Fruit fly (Drosophila melanogaster) whole organism, embryonic: ENCODE results near the gene Ids.
A peak's percentile ranks its signal among the peaks of the same experiment; 100 is the strongest.

ENCODE experiments used
- Atf-2 ChIP-seq: fragments of 200-800 bp; sonication (Bioruptor generic); optimal IDR thresholded peaks from 2 replicates; lab custom pipeline; 2016; ENCODE audit warnings: missing biosample characterization, missing genetic modification characterization
- CG10274 ChIP-seq: fragments of 200-800 bp; sonication (Bioruptor generic); optimal IDR thresholded peaks from 3 replicates; lab custom pipeline; 2017; ENCODE audit warnings: missing biosample characterization, mild to moderate bottlenecking, missing genetic modification characterization
- CG11093 ChIP-seq: fragments of 200-800 bp; sonication (Bioruptor generic); IDR thresholded peaks from 3 replicates; pipeline ENCODE4 v1.3.6; 2022; ENCODE audit warnings: missing biosample characterization, missing genetic modification characterization
- CG12769 ChIP-seq: fragments of 200-800 bp; sonication (Bioruptor generic); optimal IDR thresholded peaks from 2 replicates; lab custom pipeline; 2019; ENCODE audit warnings: missing biosample characterization, mild to moderate bottlenecking, missing genetic modification characterization, moderate library complexity
- CG13424 ChIP-seq: fragments of 200-800 bp; sonication (Bioruptor generic); optimal IDR thresholded peaks from 2 replicates; lab custom pipeline; 2019; ENCODE audit warnings: missing biosample characterization, mild to moderate bottlenecking, missing genetic modification characterization, moderate library complexity
- CG14014 ChIP-seq: fragments of 200-800 bp; sonication (Bioruptor generic); IDR thresholded peaks from 2 replicates; pipeline ENCODE4 v1.3.6; 2022; ENCODE audit warnings: missing biosample characterization, missing genetic modification characterization
- CG17385 ChIP-seq: fragments of 200-800 bp; sonication (Bioruptor generic); optimal IDR thresholded peaks from 3 replicates; lab custom pipeline; 2018; ENCODE audit warnings: missing biosample characterization, mild to moderate bottlenecking, missing genetic modification characterization
- CG2678 ChIP-seq: fragments of 200-800 bp; sonication (Bioruptor generic); optimal IDR thresholded peaks from 3 replicates; lab custom pipeline; 2019; ENCODE audit warnings: missing biosample characterization, mild to moderate bottlenecking, missing genetic modification characterization, moderate library complexity
- CG2712 ChIP-seq: fragments of 200-800 bp; optimal IDR thresholded peaks from 3 replicates; lab custom pipeline; 2019; ENCODE audit warnings: missing biosample characterization, mild to moderate bottlenecking, missing genetic modification characterization, moderate library complexity
- CG30403 ChIP-seq: fragments of 200-800 bp; sonication (Bioruptor generic); optimal IDR thresholded peaks from 3 replicates; lab custom pipeline; 2016; ENCODE audit warnings: missing biosample characterization, missing genetic modification characterization
- CG31365 ChIP-seq: fragments of 200-800 bp; sonication (Bioruptor generic); optimal IDR thresholded peaks from 2 replicates; lab custom pipeline; 2018; ENCODE audit warnings: missing biosample characterization, mild to moderate bottlenecking, missing genetic modification characterization
- CG31388 ChIP-seq: fragments of 200-800 bp; sonication (Bioruptor generic); optimal IDR thresholded peaks from 2 replicates; lab custom pipeline; 2016; ENCODE audit warnings: missing biosample characterization, missing genetic modification characterization
- CG34224 ChIP-seq: fragments of 200-800 bp; sonication (Bioruptor generic); IDR thresholded peaks from 3 replicates; pipeline ENCODE4 v1.3.6; 2022; ENCODE audit warnings: missing biosample characterization, missing genetic modification characterization; ENCODE audit not compliant: partially characterized antibody
- CG6254 ChIP-seq: fragments of 200-800 bp; sonication (Bioruptor generic); optimal IDR thresholded peaks from 3 replicates; lab custom pipeline; 2017; ENCODE audit warnings: mild to moderate bottlenecking, missing biosample characterization, missing genetic modification reagents, missing genetic modification characterization
- CG7745 ChIP-seq: fragments of 200-800 bp; sonication (Bioruptor generic); optimal IDR thresholded peaks from 2 replicates; lab custom pipeline; 2018; ENCODE audit warnings: missing biosample characterization, mild to moderate bottlenecking, missing genetic modification characterization, moderate library complexity
- CG7786 ChIP-seq: fragments of 200-800 bp; sonication (Bioruptor generic); optimal IDR thresholded peaks from 2 replicates; lab custom pipeline; 2016; ENCODE audit warnings: missing biosample characterization, missing genetic modification characterization
- CG7839 ChIP-seq: fragments of 200-800 bp; sonication (Bioruptor generic); optimal IDR thresholded peaks from 3 replicates; lab custom pipeline; 2018; ENCODE audit warnings: missing biosample characterization, mild to moderate bottlenecking, missing genetic modification characterization, moderate library complexity
- CG8388 ChIP-seq: fragments of 200-800 bp; sonication (Bioruptor generic); optimal IDR thresholded peaks from 2 replicates; lab custom pipeline; 2019; ENCODE audit warnings: missing biosample characterization, mild to moderate bottlenecking, missing genetic modification characterization, moderate library complexity
- CG9727 ChIP-seq: fragments of 200-800 bp; sonication (Bioruptor generic); optimal IDR thresholded peaks from 3 replicates; lab custom pipeline; 2017; ENCODE audit warnings: missing biosample characterization, mild to moderate bottlenecking, missing genetic modification characterization
- CrebB ChIP-seq: fragments of 200-800 bp; sonication (Bioruptor generic); optimal IDR thresholded peaks from 3 replicates; lab custom pipeline; 2018; ENCODE audit warnings: missing biosample characterization, mild to moderate bottlenecking, missing genetic modification characterization
- Dek ChIP-seq: fragments of 200-800 bp; sonication (Bioruptor generic); optimal IDR thresholded peaks from 3 replicates; lab custom pipeline; 2019; ENCODE audit warnings: missing biosample characterization, mild to moderate bottlenecking, missing genetic modification characterization, moderate library complexity
- Dip2 ChIP-seq: fragments of 200-800 bp; sonication (Bioruptor generic); IDR thresholded peaks from 2 replicates; pipeline ENCODE4 v1.3.6; 2022; ENCODE audit warnings: missing biosample characterization, missing genetic modification characterization
- Ets65A ChIP-seq: fragments of 200-800 bp; sonication (Bioruptor generic); peaks from one replicate; lab custom pipeline; 2016; ENCODE audit warnings: missing biosample characterization, missing genetic modification characterization
- Gsc ChIP-seq: fragments of 200-800 bp; sonication (Bioruptor generic); IDR thresholded peaks from 2 replicates; pipeline ENCODE4 v1.3.6; 2022; ENCODE audit warnings: missing biosample characterization, missing genetic modification characterization
- MTF-1 ChIP-seq: fragments of 200-800 bp; sonication (Bioruptor generic); optimal IDR thresholded peaks from 2 replicates; lab custom pipeline; 2018; ENCODE audit warnings: missing biosample characterization, mild to moderate bottlenecking, missing genetic modification characterization, borderline replicate concordance
- Meics ChIP-seq: fragments of 200-800 bp; sonication (Bioruptor generic); optimal IDR thresholded peaks from 2 replicates; lab custom pipeline; 2017; ENCODE audit warnings: missing biosample characterization, mild to moderate bottlenecking, missing genetic modification characterization
- Pdp1 ChIP-seq, 2 experiments: fragments of 200-800 bp; sonication (Bioruptor generic); optimal IDR thresholded peaks; 3 replicates each; lab custom pipeline; 2016; ENCODE audit warnings: missing biosample characterization in 2 of 2, missing genetic modification characterization in 2 of 2, mild to moderate bottlenecking in 1 of 2, moderate library complexity in 1 of 2
- Sox100B ChIP-seq: fragments of 200-800 bp; sonication (Bioruptor generic); optimal IDR thresholded peaks from 3 replicates; lab custom pipeline; 2018; ENCODE audit warnings: missing biosample characterization, mild to moderate bottlenecking, missing genetic modification characterization
- Spps ChIP-seq: fragments of 200-800 bp; sonication (Bioruptor generic); optimal IDR thresholded peaks from 2 replicates; lab custom pipeline; 2018; ENCODE audit warnings: missing biosample characterization, mild to moderate bottlenecking, missing genetic modification characterization
- Vsx1 ChIP-seq: fragments of 200-800 bp; sonication (Bioruptor generic); optimal IDR thresholded peaks from 2 replicates; lab custom pipeline; 2017; ENCODE audit warnings: missing biosample characterization, mild to moderate bottlenecking, missing genetic modification characterization, missing genetic modification reagents
- al ChIP-seq: fragments of 200-800 bp; sonication (Bioruptor generic); IDR thresholded peaks from 2 replicates; pipeline ENCODE4 v1.3.6; 2022; ENCODE audit warnings: missing biosample characterization, missing genetic modification characterization
- dan ChIP-seq: fragments of 200-800 bp; sonication (Bioruptor generic); IDR thresholded peaks from 2 replicates; pipeline ENCODE4 v1.3.6; 2022; ENCODE audit warnings: missing biosample characterization, missing genetic modification characterization
- disco-r ChIP-seq: fragments of 200-800 bp; sonication (Bioruptor generic); optimal IDR thresholded peaks from 2 replicates; lab custom pipeline; 2016; ENCODE audit warnings: missing biosample characterization, missing genetic modification characterization
- dysf ChIP-seq: fragments of 200-800 bp; sonication (Bioruptor generic); IDR thresholded peaks from 3 replicates; pipeline ENCODE4 v1.3.6; 2022; ENCODE audit warnings: missing biosample characterization, missing genetic modification characterization
- en ChIP-seq: fragments of 200-800 bp; sonication (Bioruptor generic); optimal IDR thresholded peaks from 2 replicates; lab custom pipeline; 2016; ENCODE audit warnings: missing biosample characterization, missing genetic modification characterization
- ewg ChIP-seq: fragments of 200-800 bp; sonication (Bioruptor generic); optimal IDR thresholded peaks from 3 replicates; lab custom pipeline; 2017; ENCODE audit warnings: mild to moderate bottlenecking, missing biosample characterization, missing genetic modification reagents, missing genetic modification characterization
- gfzf ChIP-seq: fragments of 200-800 bp; sonication (Bioruptor generic); optimal IDR thresholded peaks from 2 replicates; lab custom pipeline; 2016; ENCODE audit warnings: missing biosample characterization, mild to moderate bottlenecking, missing genetic modification characterization, moderate library complexity
- grn ChIP-seq: fragments of 200-800 bp; sonication (Bioruptor generic); optimal IDR thresholded peaks from 3 replicates; lab custom pipeline; 2017; ENCODE audit warnings: missing biosample characterization, missing genetic modification characterization
- hkb ChIP-seq, 2 experiments: fragments of 200-800 bp in 1 of 2; fragments of >200 bp in 1 of 2; sonication (Bioruptor generic) in 1 of 2; IDR thresholded peaks in 1 of 2; optimal IDR thresholded peaks in 1 of 2; 2 replicates each; pipeline versions ENCODE4 v1.3.6 to Lab custom; 2017 to 2022; ENCODE audit warnings: missing biosample characterization in 1 of 2, missing genetic modification characterization in 1 of 2
- ken ChIP-seq: fragments of 200-800 bp; sonication (Bioruptor generic); IDR thresholded peaks from 3 replicates; pipeline ENCODE4 v1.3.6; 2022; ENCODE audit warnings: missing biosample characterization, missing genetic modification characterization
- onecut ChIP-seq: fragments of 200-800 bp; sonication (Bioruptor generic); IDR thresholded peaks from 2 replicates; pipeline ENCODE4 v1.3.6; 2022; ENCODE audit warnings: missing biosample characterization, missing genetic modification characterization
- row ChIP-seq: fragments of 200-800 bp; sonication (Bioruptor generic); IDR thresholded peaks from 3 replicates; pipeline ENCODE4 v1.3.6; 2022; ENCODE audit warnings: missing biosample characterization, missing genetic modification characterization
- scrt ChIP-seq: fragments of 200-800 bp; sonication (Bioruptor generic); optimal IDR thresholded peaks from 2 replicates; lab custom pipeline; 2018; ENCODE audit warnings: missing biosample characterization, mild to moderate bottlenecking, missing genetic modification characterization, moderate library complexity
- sens-2 ChIP-seq: fragments of 200-800 bp; sonication (Bioruptor generic); IDR thresholded peaks from 2 replicates; pipeline ENCODE4 v1.3.6; 2022; ENCODE audit warnings: missing biosample characterization, missing genetic modification characterization
- shn ChIP-seq: fragments of 200-800 bp; sonication (Bioruptor generic); optimal IDR thresholded peaks from 3 replicates; lab custom pipeline; 2016; ENCODE audit warnings: missing biosample characterization, missing genetic modification characterization
- slbo ChIP-seq: fragments of 200-800 bp; sonication (Bioruptor generic); IDR thresholded peaks from 2 replicates; pipeline ENCODE4 v1.3.6; 2022; ENCODE audit warnings: missing biosample characterization, missing genetic modification characterization
- so ChIP-seq: fragments of 200-800 bp; sonication (Bioruptor generic); IDR thresholded peaks from 3 replicates; pipeline ENCODE4 v1.3.6; 2022; ENCODE audit warnings: missing biosample characterization, missing genetic modification characterization
- zen2 ChIP-seq: fragments of 200-800 bp; sonication (Bioruptor generic); IDR thresholded peaks from 3 replicates; pipeline ENCODE4 v1.3.6; 2022; ENCODE audit warnings: missing biosample characterization, missing genetic modification characterization; ENCODE audit not compliant: partially characterized antibody

The Ids gene

dm6 chr3L:3350572-3351343, 27.3 kb upstream of the Ids start:
- TF ChIP-seq Vsx1 (GFP tag; lab: Kevin White, UChicago) (peak; percentile 62), CG7786 (peak; percentile 6), CG31365 (no peak), zen2 (no peak), scrt (GFP tag; lab: Kevin White, UChicago) (no peak), CG13424 (tag; lab: Kevin White, UChicago) (peak; percentile 24), Pdp1 (GFP tag; optimal IDR thresholded peaks at IDR 0.05; lab: Kevin White, UChicago) (peak in 1 of 2 experiments; percentile 43), dan (GFP tag; lab: Robert Waterston, UW) (no peak), CG10274 (GFP tag; lab: Kevin White, UChicago) (no peak), slbo (0 out of 2 replicates have a peak, but pooled peaks have one; percentile 26), grn (GFP tag; lab: Kevin White, UChicago) (peak; percentile 72), hkb (optimal IDR thresholded peaks at IDR 0.05; lab: Kevin White, UChicago) (no peak), hkb (GFP tag; IDR thresholded peaks at IDR 0.05; lab: Robert Waterston, UW) (no peak), Ets65A (GFP tag; lab: Kevin White, UChicago) (no peak), ken (GFP tag; lab: Robert Waterston, UW) (0 out of 3 replicates have a peak, but pooled peaks have one; percentile 38), CG17385 (peak; percentile 22), shn (GFP tag; lab: Kevin White, UChicago) (peak; percentile 21), CG30403 (GFP tag; lab: Kevin White, UChicago) (peak; percentile 15), Sox100B (GFP tag; lab: Kevin White, UChicago) (peak; percentile 10), Atf-2 (GFP tag; lab: Kevin White, UChicago) (no peak), onecut (GFP tag; lab: Robert Waterston, UW) (peak; percentile 27; the same call in 1 of the 2 replicates), row (peak; percentile 51), ewg (no peak), CG6254 (GFP tag; lab: Kevin White, UChicago) (no peak), Dip2 (GFP tag; lab: Robert Waterston, UW) (no peak), en (GFP tag; lab: Kevin White, UChicago) (no peak), gfzf (GFP tag; lab: Kevin White, UChicago) (no peak), so (GFP tag; lab: Robert Waterston, UW) (no peak), CrebB (tag; lab: Kevin White, UChicago) (no peak), Gsc (GFP tag; lab: Robert Waterston, UW) (no peak), CG11093 (GFP tag; lab: Robert Waterston, UW) (no peak), disco-r (GFP tag; lab: Kevin White, UChicago) (no peak), MTF-1 (no peak), Dek (tag; lab: Kevin White, UChicago) (no peak), Meics (GFP tag; lab: Kevin White, UChicago) (peak; percentile 40), CG14014 (GFP tag; lab: Robert Waterston, UW) (0 out of 2 replicates have a peak, but pooled peaks have one; percentile 14), CG2712 (tag; lab: Kevin White, UChicago) (no peak), CG34224 (GFP tag; lab: Robert Waterston, UW) (no peak), CG12769 (tag; lab: Kevin White, UChicago) (peak; percentile 10), sens-2 (GFP tag; lab: Robert Waterston, UW) (peak; percentile 50; the same call in 1 of the 2 replicates), CG9727 (GFP tag; lab: Kevin White, UChicago) (peak; percentile 0), CG31388 (GFP tag; lab: Kevin White, UChicago) (no peak), CG8388 (GFP tag; lab: Kevin White, UChicago) (no peak), CG7745 (tag; lab: Kevin White, UChicago) (no peak), dysf (GFP tag; lab: Robert Waterston, UW) (peak; percentile 34; the same call in 2 of the 3 replicates), Spps (tag; lab: Kevin White, UChicago) (no peak), CG7839 (no peak), CG2678 (tag; lab: Kevin White, UChicago) (peak; percentile 50), al (GFP tag; lab: Robert Waterston, UW) (no peak)
